Worm (Caenorhabditis elegans) whole organism, L4/young adult: ENCODE data around the gene F01D5.3.

Experiments
- dao-5 ChIP-seq: sonication (generic microtip); optimal IDR thresholded peaks from 2 replicates; lab custom pipeline; 2016; ENCODE audit warnings: missing genotype, missing genetic modification characterization, moderate library complexity, missing compliant biosample characterization
- him-1 ChIP-seq: sonication (generic microtip); optimal IDR thresholded peaks from 2 replicates; lab custom pipeline; 2016; ENCODE audit warnings: missing genotype, missing genetic modification reagents, missing genetic modification characterization, missing compliant biosample characterization

ce11 chrII:13961567-13961966, 38.4 kb downstream of the F01D5.3 start:
- TF ChIP-seq him-1 (tag; lab: Kevin White, UChicago) (no peak), dao-5 (tag; lab: Kevin White, UChicago) (no peak)
